Worm (Caenorhabditis elegans) whole organism, mixed stage, embryonic: Measurements from ENCODE around the gene T27E4.1.

ENCODE experiments used
- M03D4.4 ChIP-seq: sonication (generic microtip); optimal IDR thresholded peaks from 2 replicates; lab custom pipeline; 2017; ENCODE audit warnings: mild to moderate bottlenecking, missing genetic modification characterization, missing compliant biosample characterization
- blmp-1 ChIP-seq: fragments of 150-350 bp; optimal IDR thresholded peaks from 2 replicates; lab custom pipeline; 2014; ENCODE audit warnings: missing biosample characterization, missing genetic modification characterization
- ceh-43 ChIP-seq: fragments of 200-800 bp; sonication (Bioruptor generic); optimal IDR thresholded peaks from 2 replicates; lab custom pipeline; 2018; ENCODE audit warnings: mild to moderate bottlenecking, missing genetic modification characterization, moderate library complexity, missing compliant biosample characterization
- ceh-83 ChIP-seq: fragments of 200-800 bp; sonication (Bioruptor generic); optimal IDR thresholded peaks from 2 replicates; lab custom pipeline; 2018; ENCODE audit warnings: mild to moderate bottlenecking, missing genetic modification characterization, missing compliant biosample characterization
- ces-1 ChIP-seq: fragments of 150-350 bp; optimal IDR thresholded peaks from 2 replicates; lab custom pipeline; 2014; ENCODE audit warnings: missing biosample characterization, missing genetic modification reagents, missing genetic modification characterization
- cnd-1 ChIP-seq: fragments of 200-800 bp; sonication (Bioruptor generic); optimal IDR thresholded peaks from 2 replicates; lab custom pipeline; 2018; ENCODE audit warnings: mild to moderate bottlenecking, missing genetic modification characterization, missing compliant biosample characterization
- drap-1 ChIP-seq: fragments of 200-800 bp; sonication (Bioruptor generic); optimal IDR thresholded peaks from 3 replicates; lab custom pipeline; 2018; ENCODE audit warnings: mild to moderate bottlenecking, missing genetic modification characterization, missing compliant biosample characterization
- elt-1 ChIP-seq: sonication (generic microtip); optimal IDR thresholded peaks from 2 replicates; lab custom pipeline; 2017; ENCODE audit warnings: missing genetic modification characterization, mild to moderate bottlenecking, missing compliant biosample characterization, antibody characterized with exemption, moderate library complexity, borderline replicate concordance; ENCODE audit not compliant: insufficient read depth
- flh-1 ChIP-seq: fragments of 200-800 bp; sonication (Bioruptor generic); optimal IDR thresholded peaks from 2 replicates; lab custom pipeline; 2018; ENCODE audit warnings: mild to moderate bottlenecking, missing genetic modification characterization, moderate library complexity, missing compliant biosample characterization
- ham-2 ChIP-seq: fragments of 200-800 bp; sonication (Bioruptor generic); optimal IDR thresholded peaks from 2 replicates; lab custom pipeline; 2018; ENCODE audit warnings: mild to moderate bottlenecking, missing genetic modification characterization, missing compliant biosample characterization
- hlh-1 ChIP-seq: fragments of 150-350 bp; optimal IDR thresholded peaks from 2 replicates; lab custom pipeline; 2014; ENCODE audit warnings: missing biosample characterization, missing genetic modification reagents, missing genetic modification characterization
- lin-13 ChIP-seq: fragments of 150-350 bp; optimal IDR thresholded peaks from 2 replicates; lab custom pipeline; 2014; ENCODE audit warnings: missing biosample characterization, missing genetic modification characterization
- lsy-2 ChIP-seq: fragments of 150-350 bp; optimal IDR thresholded peaks from 2 replicates; lab custom pipeline; 2014; ENCODE audit warnings: missing biosample characterization, missing genetic modification characterization
- mab-5 ChIP-seq: fragments of 150-350 bp; optimal IDR thresholded peaks from 2 replicates; lab custom pipeline; 2014; ENCODE audit warnings: missing biosample characterization, missing genetic modification characterization
- mep-1 ChIP-seq: fragments of 150-350 bp; optimal IDR thresholded peaks from 2 replicates; lab custom pipeline; 2017; ENCODE audit warnings: missing biosample characterization, missing genetic modification reagents, missing genetic modification characterization, inconsistent platforms
- mls-2 ChIP-seq: sonication (generic microtip); optimal IDR thresholded peaks from 2 replicates; lab custom pipeline; 2016; ENCODE audit warnings: mild to moderate bottlenecking, missing genetic modification characterization, moderate library complexity, missing compliant biosample characterization
- nhr-12 ChIP-seq: fragments of 150-350 bp; optimal IDR thresholded peaks from 2 replicates; lab custom pipeline; 2014; ENCODE audit warnings: missing biosample characterization, missing genetic modification characterization
- nhr-2 ChIP-seq: fragments of 150-350 bp; optimal IDR thresholded peaks from 2 replicates; lab custom pipeline; 2014; ENCODE audit warnings: missing biosample characterization, missing genetic modification characterization
- nhr-237 ChIP-seq: fragments of 150-350 bp; optimal IDR thresholded peaks from 2 replicates; lab custom pipeline; 2014; ENCODE audit warnings: missing biosample characterization, missing genetic modification characterization
- nhr-28 ChIP-seq: fragments of 150-350 bp; optimal IDR thresholded peaks from 2 replicates; lab custom pipeline; 2014; ENCODE audit warnings: missing biosample characterization, missing genetic modification characterization
- sem-2 ChIP-seq: fragments of 200-800 bp; sonication (Bioruptor generic); optimal IDR thresholded peaks from 2 replicates; lab custom pipeline; 2018; ENCODE audit warnings: mild to moderate bottlenecking, missing genetic modification characterization, missing compliant biosample characterization
- snpc-4 ChIP-seq: fragments of 150-350 bp; optimal IDR thresholded peaks from 2 replicates; lab custom pipeline; 2014; ENCODE audit warnings: missing biosample characterization, missing genetic modification characterization
- tbx-8 ChIP-seq: fragments of 200-800 bp; sonication (Bioruptor generic); optimal IDR thresholded peaks from 2 replicates; lab custom pipeline; 2018; ENCODE audit warnings: mild to moderate bottlenecking, missing genetic modification characterization, moderate library complexity, missing compliant biosample characterization
- unc-120 ChIP-seq: sonication (generic microtip); optimal IDR thresholded peaks from 2 replicates; lab custom pipeline; 2017; ENCODE audit warnings: missing genetic modification characterization, missing compliant biosample characterization; ENCODE audit not compliant: poor library complexity, severe bottlenecking
- unc-39 ChIP-seq: fragments of 150-350 bp; optimal IDR thresholded peaks from 2 replicates; lab custom pipeline; 2014; ENCODE audit warnings: missing biosample characterization, missing genetic modification characterization
- unc-62 ChIP-seq: fragments of 150-350 bp; optimal IDR thresholded peaks from 2 replicates; lab custom pipeline; 2014; ENCODE audit warnings: missing biosample characterization, missing genetic modification reagents, missing genetic modification characterization
- ztf-11 ChIP-seq: fragments of 150-350 bp; optimal IDR thresholded peaks from 2 replicates; lab custom pipeline; 2014; ENCODE audit warnings: missing biosample characterization, missing genetic modification characterization

Gene T27E4.1

ce11 chrV:9097213-9097612 is 5.1 kb downstream of the T27E4.1 start:
- no peak for TF ChIP-seq flh-1 (GFP tag; lab: Kevin White, UChicago)
- no peak for TF ChIP-seq ces-1 (GFP tag; lab: Kevin White, UChicago)
- no peak for TF ChIP-seq lin-13 (tag; lab: Kevin White, UChicago)
- no peak for TF ChIP-seq ztf-11 (tag; lab: Kevin White, UChicago)
- no peak for TF ChIP-seq ham-2 (GFP tag; lab: Kevin White, UChicago)
- TF ChIP-seq mep-1, result no peak
- TF ChIP-seq nhr-237 (tag; lab: Kevin White, UChicago), result no peak
- TF ChIP-seq sem-2 (GFP tag; lab: Kevin White, UChicago), result no peak
- TF ChIP-seq ceh-83, result no peak
- no peak for TF ChIP-seq lsy-2 (tag; lab: Kevin White, UChicago)
- TF ChIP-seq ceh-43 (GFP tag; lab: Kevin White, UChicago), result no peak

ce11 chrV:9098280-9098973 is 6.3 kb downstream of the T27E4.1 start, which contains the start of gene F21C10.9:
TSS of gene F21C10.9 (minus strand) at chrV:9098696.
- TF ChIP-seq mab-5 (tag; lab: Kevin White, UChicago) (no peak), flh-1 (GFP tag; lab: Kevin White, UChicago) (no peak), cnd-1 (no peak), M03D4.4 (tag; lab: Kevin White, UChicago) (no peak), elt-1 (tag; lab: Kevin White, UChicago) (no peak), nhr-2 (tag; lab: Kevin White, UChicago) (no peak), tbx-8 (no peak), nhr-12 (tag; lab: Kevin White, UChicago) (no peak), nhr-28 (tag; lab: Kevin White, UChicago) (no peak), ces-1 (GFP tag; lab: Kevin White, UChicago) (no peak), drap-1 (GFP tag; lab: Kevin White, UChicago) (no peak)
- TF ChIP-seq, all 35 proteins: peak for 0

DNA sequence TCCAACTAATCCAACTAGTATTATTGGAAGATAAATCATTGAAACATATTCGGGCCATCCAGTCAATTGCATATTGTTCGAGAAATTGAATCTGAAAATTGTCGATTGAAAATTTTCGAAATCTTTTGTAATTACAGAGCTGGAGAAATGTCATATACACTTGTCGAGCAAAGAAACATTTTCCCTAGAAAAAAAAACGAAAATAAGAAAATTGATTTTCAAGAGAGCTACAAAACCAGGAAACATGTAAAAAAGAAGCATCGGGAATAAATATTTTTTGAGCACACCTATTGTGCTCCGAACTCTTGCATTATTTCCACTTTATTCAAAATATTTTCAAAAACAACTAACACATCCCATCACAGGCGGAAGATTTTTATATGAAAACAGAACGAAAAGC is 8.9 kb downstream of the T27E4.1 start, which contains the start of gene frpr-6:
TSS of gene frpr-6 (minus strand) at position 101 of the 400 bp plus-strand sequence.
- TF ChIP-seq ceh-83 (no peak), unc-39 (tag; lab: Kevin White, UChicago) (no peak), nhr-2 (tag; lab: Kevin White, UChicago) (no peak), ceh-43 (GFP tag; lab: Kevin White, UChicago) (no peak), blmp-1 (tag; lab: Kevin White, UChicago) (no peak), ham-2 (GFP tag; lab: Kevin White, UChicago) (no peak), ces-1 (GFP tag; lab: Kevin White, UChicago) (no peak), nhr-28 (tag; lab: Kevin White, UChicago) (no peak), drap-1 (GFP tag; lab: Kevin White, UChicago) (no peak), flh-1 (GFP tag; lab: Kevin White, UChicago) (no peak), mep-1 (no peak), mls-2 (tag; lab: Kevin White, UChicago) (no peak)

- no peak for TF ChIP-seq nhr-28 (tag; lab: Kevin White, UChicago)
- TF ChIP-seq snpc-4 (tag; lab: Kevin White, UChicago), result no peak
- no peak for TF ChIP-seq nhr-237 (tag; lab: Kevin White, UChicago)
- TF ChIP-seq ces-1 (GFP tag; lab: Kevin White, UChicago), result no peak
- TF ChIP-seq unc-39 (tag; lab: Kevin White, UChicago), result no peak
- no peak for TF ChIP-seq M03D4.4 (tag; lab: Kevin White, UChicago)
- TF ChIP-seq, all 35 proteins: peak for 0
Observed at ce11 chrV:9108219-9108618, 16.1 kb downstream of the T27E4.1 start, which contains the start of gene F21C10.18. TSS of gene F21C10.18 (plus strand) at chrV:9108519.

DNA sequence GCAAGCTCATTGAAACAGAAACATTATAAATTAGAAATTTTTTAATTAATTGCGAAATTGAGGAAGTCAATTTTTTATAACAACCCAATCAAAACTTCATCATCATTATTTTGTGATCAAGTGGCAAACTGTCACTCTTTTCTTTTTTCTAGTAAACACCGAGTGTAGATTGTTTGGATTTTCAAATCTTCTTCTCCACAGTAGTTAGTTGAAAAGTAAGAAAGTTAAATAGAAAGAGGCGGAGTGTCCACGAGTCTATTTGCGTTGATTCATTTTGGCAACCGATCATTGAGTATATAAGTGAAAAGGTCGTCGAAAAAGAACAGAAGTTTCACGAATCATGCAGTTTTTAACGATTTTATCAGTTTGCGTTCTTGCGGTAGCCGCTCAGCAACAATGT is 17.1 kb downstream of the T27E4.1 start, which contains the start of gene pqn-31:
TSS of gene pqn-31 (plus strand) at position 301 of the 400 bp plus-strand sequence.
- no peak for TF ChIP-seq nhr-237 (tag; lab: Kevin White, UChicago)
- no peak for TF ChIP-seq ceh-43 (GFP tag; lab: Kevin White, UChicago)
- TF ChIP-seq ces-1 (GFP tag; lab: Kevin White, UChicago), result no peak
- TF ChIP-seq hlh-1 (tag; lab: Kevin White, UChicago), result no peak
- no peak for TF ChIP-seq unc-62 (GFP tag; lab: Kevin White, UChicago)
- TF ChIP-seq ceh-83, result no peak
- TF ChIP-seq lsy-2 (tag; lab: Kevin White, UChicago), result no peak
- no peak for TF ChIP-seq unc-39 (tag; lab: Kevin White, UChicago)
- no peak for TF ChIP-seq unc-120 (tag; lab: Kevin White, UChicago)
- TF ChIP-seq nhr-12 (tag; lab: Kevin White, UChicago), result no peak
